Worm (Caenorhabditis elegans) whole organism, L2 larva: Measurements from ENCODE around the gene fbxa-157.

Experiments used
- C34F6.9 ChIP-seq: fragments of 150-350 bp; optimal IDR thresholded peaks from 2 replicates; lab custom pipeline; 2014; ENCODE audit warnings: missing biosample characterization, missing genetic modification characterization
- alr-1 ChIP-seq: fragments of 150-350 bp; optimal IDR thresholded peaks from 2 replicates; lab custom pipeline; 2014; ENCODE audit warnings: missing biosample characterization, missing genetic modification characterization
- aly-2 ChIP-seq: fragments of 150-350 bp; optimal IDR thresholded peaks from 2 replicates; lab custom pipeline; 2014; ENCODE audit warnings: missing biosample characterization, missing genetic modification characterization
- blmp-1 ChIP-seq: sonication (generic microtip); optimal IDR thresholded peaks from 2 replicates; lab custom pipeline; 2017; ENCODE audit warnings: missing genetic modification characterization, mild to moderate bottlenecking, missing compliant biosample characterization, antibody characterized with exemption, moderate library complexity; ENCODE audit not compliant: insufficient read depth
- crh-2 ChIP-seq: sonication (generic microtip); optimal IDR thresholded peaks from 2 replicates; lab custom pipeline; 2017; ENCODE audit warnings: missing biosample characterization, missing genetic modification characterization
- egl-27 ChIP-seq: sonication (generic microtip); optimal IDR thresholded peaks from 3 replicates; lab custom pipeline; 2017; ENCODE audit warnings: missing biosample characterization, missing genetic modification reagents, missing genetic modification characterization
- fos-1 ChIP-seq: fragments of 150-350 bp; optimal IDR thresholded peaks from 2 replicates; lab custom pipeline; 2014; ENCODE audit warnings: missing biosample characterization, missing genetic modification characterization
- gmeb-1 ChIP-seq: fragments of 150-350 bp; optimal IDR thresholded peaks from 2 replicates; lab custom pipeline; 2014; ENCODE audit warnings: missing biosample characterization, missing genetic modification characterization
- lin-11 ChIP-seq: fragments of 150-350 bp; sonication (generic microtip); optimal IDR thresholded peaks from 2 replicates; lab custom pipeline; 2014; ENCODE audit warnings: missing biosample characterization, missing genetic modification characterization, inconsistent platforms, mixed read lengths
- lsy-2 ChIP-seq, 2 experiments: fragments of 150-350 bp in 1 of 2; sonication (generic microtip) in 1 of 2; optimal IDR thresholded peaks; 2 replicates each; lab custom pipeline; 2014 to 2017; ENCODE audit warnings: missing biosample characterization in 2 of 2, missing genetic modification characterization in 2 of 2
- nhr-11 ChIP-seq: fragments of 150-350 bp; optimal IDR thresholded peaks from 2 replicates; lab custom pipeline; 2014; ENCODE audit warnings: missing biosample characterization, missing genetic modification characterization
- nhr-12 ChIP-seq: fragments of 150-350 bp; optimal IDR thresholded peaks from 2 replicates; lab custom pipeline; 2014; ENCODE audit warnings: missing biosample characterization, missing genetic modification characterization
- nhr-129 ChIP-seq: fragments of 150-350 bp; optimal IDR thresholded peaks from 2 replicates; lab custom pipeline; 2014; ENCODE audit warnings: missing biosample characterization, missing genetic modification characterization
- nhr-21 ChIP-seq: fragments of 150-350 bp; optimal IDR thresholded peaks from 2 replicates; lab custom pipeline; 2014; ENCODE audit warnings: missing biosample characterization, missing genetic modification characterization
- nhr-237 ChIP-seq: fragments of 150-350 bp; optimal IDR thresholded peaks from 2 replicates; lab custom pipeline; 2014; ENCODE audit warnings: missing biosample characterization, missing genetic modification characterization
- sem-4 ChIP-seq: fragments of 150-350 bp; optimal IDR thresholded peaks from 2 replicates; lab custom pipeline; 2014; ENCODE audit warnings: missing biosample characterization, missing genetic modification reagents, missing genetic modification characterization
- unc-39 ChIP-seq: fragments of 150-350 bp; optimal IDR thresholded peaks from 2 replicates; lab custom pipeline; 2014; ENCODE audit warnings: missing biosample characterization, missing genetic modification characterization
- unc-62 ChIP-seq: fragments of 150-350 bp; optimal IDR thresholded peaks from 2 replicates; lab custom pipeline; 2014; ENCODE audit warnings: missing biosample characterization, missing genetic modification reagents, missing genetic modification characterization
- zag-1 ChIP-seq: fragments of 150-350 bp; optimal IDR thresholded peaks from 2 replicates; lab custom pipeline; 2014; ENCODE audit warnings: missing biosample characterization, missing genetic modification characterization

fbxa-157 gene

DNA sequence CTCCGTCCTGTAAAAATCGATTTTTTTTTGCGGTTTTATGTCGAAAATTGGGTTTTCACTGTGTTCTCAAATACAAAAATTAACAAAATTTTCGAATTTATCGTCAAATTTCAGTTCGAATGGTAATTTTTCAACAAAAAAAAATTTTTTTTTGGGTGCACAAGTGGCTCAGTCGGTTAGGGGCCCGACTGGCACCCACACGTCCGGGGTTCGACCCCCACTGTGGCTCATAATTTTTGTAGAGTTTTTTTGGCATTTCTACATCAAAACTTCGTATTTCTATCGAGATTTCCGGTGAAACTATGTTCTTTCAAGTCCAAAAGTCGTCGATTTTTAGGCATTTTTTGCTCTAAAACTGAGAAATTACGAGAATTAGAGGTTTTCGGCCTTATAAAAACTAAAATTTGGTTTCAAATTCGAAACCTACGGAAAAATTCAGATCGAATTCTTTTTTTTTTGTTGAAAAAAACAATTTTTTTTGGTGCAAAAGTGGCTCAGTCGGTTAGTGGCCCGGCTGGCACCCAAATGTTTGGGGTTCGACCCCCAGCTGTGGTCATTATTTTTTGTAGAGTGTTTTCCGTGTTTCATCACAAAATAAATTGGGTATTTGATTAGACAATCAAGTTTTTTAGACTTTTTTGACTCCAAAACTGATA lies 48.6 kb downstream of the fbxa-157 start:
- no peak for TF ChIP-seq nhr-129 (tag; lab: Kevin White, UChicago)
- no peak for TF ChIP-seq unc-39 (tag; lab: Kevin White, UChicago)
- no peak for TF ChIP-seq lsy-2 (tag; optimal IDR thresholded peaks at IDR 0.05; lab: Kevin White, UChicago)
- TF ChIP-seq blmp-1 (tag; lab: Kevin White, UChicago), result no peak
- TF ChIP-seq nhr-12, result no peak
- no peak for TF ChIP-seq nhr-237 (tag; lab: Kevin White, UChicago)
- TF ChIP-seq C34F6.9 (tag; lab: Kevin White, UChicago), result no peak
- TF ChIP-seq fos-1, result no peak
- no peak for TF ChIP-seq unc-62 (GFP tag; lab: Kevin White, UChicago)
- no peak for TF ChIP-seq lin-11
- no peak for TF ChIP-seq gmeb-1 (tag; lab: Kevin White, UChicago)
- TF ChIP-seq crh-2, result no peak
- no peak for TF ChIP-seq zag-1
- TF ChIP-seq nhr-11, result no peak
- no peak for TF ChIP-seq egl-27
- no peak for TF ChIP-seq alr-1 (tag; lab: Kevin White, UChicago)
- TF ChIP-seq sem-4, result no peak
- no peak for TF ChIP-seq aly-2 (tag; lab: Kevin White, UChicago)
- no peak for TF ChIP-seq nhr-21 (tag; lab: Kevin White, UChicago)
- TF ChIP-seq, all 48 proteins: peak for 0

DNA sequence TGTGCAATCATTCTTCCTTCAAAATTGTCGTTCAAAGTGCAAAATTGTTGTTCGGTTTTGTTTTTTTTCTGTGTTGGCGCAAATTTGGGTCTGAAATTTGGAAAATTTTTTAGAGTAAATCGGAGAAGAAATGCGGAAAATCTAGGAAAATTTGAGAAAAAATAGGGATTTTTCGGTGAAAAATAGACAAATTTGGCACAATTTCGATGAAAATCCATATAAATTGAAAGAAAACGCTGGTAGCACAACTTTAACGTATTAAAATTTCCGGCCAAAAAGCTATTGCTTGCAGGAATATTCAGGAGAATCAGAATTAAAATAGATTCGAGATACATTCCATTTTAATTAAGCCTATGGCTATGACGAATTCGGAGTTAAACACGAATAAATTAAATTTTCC lies 49.5 kb downstream of the fbxa-157 start, which contains the start of gene dpy-21:
Gene dpy-21, minus strand, starts transcription at position 101 of the 400 bp plus-strand sequence.
- no peak for TF ChIP-seq fos-1
- no peak for TF ChIP-seq aly-2 (tag; lab: Kevin White, UChicago)
